Worm (Caenorhabditis elegans): ENCODE data around the gene T10H10.2.

The T10H10.2 gene

DNA sequence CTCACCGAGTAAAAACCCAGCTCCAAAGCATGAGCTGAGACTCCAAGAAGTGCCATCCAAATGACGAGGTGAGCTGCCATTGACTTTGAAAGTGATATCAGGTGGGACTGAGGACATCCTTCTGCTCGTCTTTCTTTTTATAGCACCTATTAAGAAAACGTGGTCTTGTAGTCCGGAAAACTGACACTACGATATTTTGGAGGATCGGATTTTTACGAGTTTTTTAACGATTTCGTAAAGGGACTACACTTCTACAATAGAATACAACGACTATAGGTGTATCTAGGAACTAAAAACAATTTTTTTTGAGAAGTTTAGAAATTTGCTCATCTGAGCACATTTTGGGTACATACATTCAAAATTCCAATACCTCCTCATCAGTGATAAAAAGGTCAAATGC, 48.3 kb downstream of the T10H10.2 start, which contains the start of gene nlp-23:
Gene nlp-23, minus strand, starts transcription at position 101 of the 400 bp plus-strand sequence.
- TF ChIP-seq mbf-1 (tag; optimal IDR thresholded peaks at IDR 0.05): no peak
- TF ChIP-seq ztf-11 (tag; optimal IDR thresholded peaks at IDR 0.05): no peak
- no peak for TF ChIP-seq ceh-82 (tag; optimal IDR thresholded peaks at IDR 0.05)
- no peak for TF ChIP-seq unc-39 (tag; optimal IDR thresholded peaks at IDR 0.05)
- TF ChIP-seq nhr-77 (tag; optimal IDR thresholded peaks at IDR 0.05): no peak
- no peak for TF ChIP-seq F13H6.1 (tag; optimal IDR thresholded peaks at IDR 0.05)
- no peak for TF ChIP-seq nhr-10 (tag; optimal IDR thresholded peaks at IDR 0.05)
- no peak for TF ChIP-seq blmp-1 (tag; optimal IDR thresholded peaks at IDR 0.05; ENCODE audit: insufficient read depth)
- no peak for TF ChIP-seq nhr-237 (tag; optimal IDR thresholded peaks at IDR 0.05)

DNA sequence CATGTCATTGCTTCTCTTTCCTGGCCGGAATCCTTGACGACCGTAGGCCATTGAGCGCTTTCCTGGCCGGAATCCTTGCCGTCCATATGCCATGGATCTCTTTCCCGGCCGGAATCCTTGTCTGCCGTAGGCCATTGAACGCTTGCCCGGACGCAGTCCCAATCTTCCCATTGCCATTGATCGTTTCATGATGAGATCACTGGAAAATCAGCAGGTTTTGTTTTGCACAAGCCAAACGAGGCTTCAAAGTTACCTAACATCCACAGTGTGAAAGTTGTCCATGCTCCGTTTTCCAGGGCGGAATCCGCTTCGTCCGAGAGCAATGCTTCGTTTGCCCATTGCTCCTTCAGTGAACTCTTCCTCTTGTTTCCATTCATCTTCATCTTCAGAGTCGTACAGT, 49.6 kb downstream of the T10H10.2 start:
- TF ChIP-seq nhr-237 (tag; optimal IDR thresholded peaks at IDR 0.05) (no peak), lin-39 (tag; optimal IDR thresholded peaks at IDR 0.05) (no peak), nhr-10 (tag; optimal IDR thresholded peaks at IDR 0.05) (no peak), ZK546.5 (tag; optimal IDR thresholded peaks at IDR 0.05) (no peak), unc-39 (tag; optimal IDR thresholded peaks at IDR 0.05) (no peak), nhr-77 (tag; optimal IDR thresholded peaks at IDR 0.05) (no peak), mbf-1 (tag; optimal IDR thresholded peaks at IDR 0.05) (no peak), ama-1 (optimal IDR thresholded peaks at IDR 0.05) (no peak), fos-1 (tag; optimal IDR thresholded peaks at IDR 0.05) (no peak), ztf-11 (tag; optimal IDR thresholded peaks at IDR 0.05) (no peak)

DNA sequence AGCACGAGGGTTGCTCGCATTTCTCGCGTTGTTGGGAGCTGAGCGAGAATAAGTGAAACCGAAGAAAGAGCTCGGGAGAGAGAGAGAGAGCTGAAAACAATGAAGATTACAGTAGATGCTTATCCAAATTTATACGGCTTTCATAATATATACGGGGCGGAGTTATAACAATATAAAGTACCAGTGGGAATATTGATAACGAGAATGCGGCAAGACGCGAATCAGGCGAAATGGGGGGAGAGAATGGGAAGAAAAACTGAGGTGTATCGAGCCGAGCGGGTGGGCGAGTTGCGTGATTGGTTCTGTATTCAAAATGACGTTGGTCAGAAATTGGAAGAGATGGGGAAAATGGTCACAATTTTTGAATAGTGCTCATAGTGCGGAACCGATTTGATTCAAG, 50.1 kb downstream of the T10H10.2 start, which contains the start of gene nlp-2:
Gene nlp-2, minus strand, starts transcription at position 101 of the 400 bp plus-strand sequence.
- no peak for TF ChIP-seq nhr-11 (tag; optimal IDR thresholded peaks at IDR 0.05)
- TF ChIP-seq skn-1 (tag; optimal IDR thresholded peaks at IDR 0.05): no peak

Measured in whole organism, L2 larva.